Fruit fly (Drosophila melanogaster): ENCODE data around the gene Pex23.

dm6 chr3L:20313469-20313868, 11.5 kb upstream of the Pex23 start, which contains the start of gene alphaSnap:
- TF ChIP-seq CG8478 (optimal IDR thresholded peaks at IDR 0.05) (no peak), CTCF (optimal IDR thresholded peaks at IDR 0.05) (peak; percentile 54 to 59)

Measured in S2 (cell line).